Worm (Caenorhabditis elegans) whole organism, L2 larva: ENCODE results near the gene nas-38.

Experiments used
- R02D3.7 ChIP-seq: fragments of 150-350 bp; optimal IDR thresholded peaks from 2 replicates; lab custom pipeline; 2014; ENCODE audit warnings: missing biosample characterization, missing genetic modification characterization
- ZK546.5 ChIP-seq: sonication (generic microtip); optimal IDR thresholded peaks from 2 replicates; lab custom pipeline; 2017; ENCODE audit warnings: missing biosample characterization, missing genetic modification characterization
- ceh-82 ChIP-seq: fragments of 150-350 bp; optimal IDR thresholded peaks from 2 replicates; lab custom pipeline; 2014; ENCODE audit warnings: missing biosample characterization, missing genetic modification characterization
- mab-5 ChIP-seq: fragments of 150-350 bp; optimal IDR thresholded peaks from 2 replicates; lab custom pipeline; 2014; ENCODE audit warnings: missing biosample characterization, missing genetic modification characterization
- mdl-1 ChIP-seq, 2 experiments: fragments of 150-350 bp in 1 of 2; sonication (generic microtip) in 1 of 2; optimal IDR thresholded peaks; 2 replicates each; lab custom pipeline; 2017; ENCODE audit warnings: missing biosample characterization in 2 of 2, missing genetic modification characterization in 2 of 2
- nhr-25 ChIP-seq: fragments of 150-350 bp; sonication (generic microtip); optimal IDR thresholded peaks from 3 replicates; lab custom pipeline; 2014; ENCODE audit warnings: missing biosample characterization, missing genetic modification characterization
- skn-1 ChIP-seq: sonication (generic microtip); optimal IDR thresholded peaks from 2 replicates; lab custom pipeline; 2017; ENCODE audit warnings: missing biosample characterization, missing genetic modification characterization
- snpc-4 ChIP-seq: fragments of 150-350 bp; optimal IDR thresholded peaks from 2 replicates; lab custom pipeline; 2014; ENCODE audit warnings: missing biosample characterization, missing genetic modification characterization
- unc-55 ChIP-seq: fragments of 150-350 bp; sonication (generic microtip); optimal IDR thresholded peaks from 3 replicates; lab custom pipeline; 2014; ENCODE audit warnings: missing biosample characterization, missing genetic modification reagents, missing genetic modification characterization
- unc-62 ChIP-seq: fragments of 150-350 bp; optimal IDR thresholded peaks from 2 replicates; lab custom pipeline; 2014; ENCODE audit warnings: missing biosample characterization, missing genetic modification reagents, missing genetic modification characterization
- ztf-11 ChIP-seq: sonication (generic microtip); optimal IDR thresholded peaks from 2 replicates; lab custom pipeline; 2017; ENCODE audit warnings: missing biosample characterization, missing genetic modification characterization

DNA sequence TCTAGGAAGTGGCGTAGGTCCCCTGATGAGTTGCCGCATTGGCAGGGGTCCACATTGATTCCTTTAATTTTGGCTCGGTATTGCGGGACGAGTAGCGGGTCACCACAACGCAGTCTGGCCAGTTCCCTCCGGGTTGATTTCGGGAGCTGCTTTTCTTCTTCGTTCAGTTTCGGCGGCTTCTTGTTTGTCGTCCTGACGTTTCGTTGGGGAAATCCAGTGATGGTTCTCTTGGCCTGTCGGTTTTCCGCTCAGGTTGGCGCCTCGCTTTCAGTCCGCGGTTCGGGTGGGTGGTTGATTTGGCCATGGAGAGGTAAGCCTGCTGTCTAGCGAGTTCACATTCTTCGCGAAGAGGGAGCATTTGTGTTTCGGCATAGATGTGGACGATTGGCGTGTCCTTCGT lies 29.2 kb upstream of the nas-38 start:
- TF ChIP-seq mab-5 (tag; lab: Kevin White, UChicago) (no peak), ceh-82 (tag; lab: Kevin White, UChicago) (no peak), unc-62 (GFP tag; lab: Kevin White, UChicago) (no peak), ZK546.5 (tag; lab: Kevin White, UChicago) (no peak), R02D3.7 (tag; lab: Kevin White, UChicago) (no peak), ztf-11 (tag; lab: Kevin White, UChicago) (no peak), snpc-4 (no peak), skn-1 (no peak), mdl-1 (tag; optimal IDR thresholded peaks at IDR 0.05; lab: Kevin White, UChicago) (no peak), nhr-25 (no peak), unc-55 (GFP tag; lab: Kevin White, UChicago) (no peak)
